Fruit fly (Drosophila melanogaster) whole organism, prepupa: Measurements from ENCODE around the gene CG11584.

Experiments
- Blimp-1 ChIP-seq: fragments of 200-800 bp; sonication (Bioruptor generic); optimal IDR thresholded peaks from 3 replicates; lab custom pipeline; 2017; ENCODE audit warnings: missing biosample characterization, missing genetic modification characterization, mild to moderate bottlenecking, moderate library complexity, missing genetic modification reagents
- CG10631 ChIP-seq: fragments of 200-800 bp; sonication (Bioruptor generic); optimal IDR thresholded peaks from 2 replicates; lab custom pipeline; 2016; ENCODE audit warnings: missing biosample characterization, missing genetic modification characterization
- CG10669 ChIP-seq: fragments of 200-800 bp; sonication (Bioruptor generic); optimal IDR thresholded peaks from 3 replicates; lab custom pipeline; 2018; ENCODE audit warnings: missing biosample characterization, mild to moderate bottlenecking, missing genetic modification characterization, moderate library complexity
- CG11294 ChIP-seq: fragments of 200-800 bp; sonication (Bioruptor generic); IDR thresholded peaks from 2 replicates; pipeline ENCODE4 v1.3.6; 2022; ENCODE audit warnings: missing biosample characterization, missing genetic modification characterization
- CG11762 ChIP-seq: fragments of 200-800 bp; sonication (Bioruptor generic); optimal IDR thresholded peaks from 3 replicates; lab custom pipeline; 2016; ENCODE audit warnings: missing biosample characterization, missing genetic modification characterization; ENCODE audit not compliant: insufficient read depth
- CG11902 ChIP-seq: fragments of 200-800 bp; sonication (Bioruptor generic); optimal IDR thresholded peaks from 3 replicates; lab custom pipeline; 2016; ENCODE audit warnings: missing biosample characterization, missing genetic modification characterization
- CG15336 ChIP-seq: fragments of 200-800 bp; sonication (Bioruptor generic); IDR thresholded peaks from 2 replicates; pipeline ENCODE4 v1.3.6; 2022; ENCODE audit warnings: missing biosample characterization, missing genetic modification characterization
- CG1621 ChIP-seq: fragments of 200-800 bp; sonication (Bioruptor generic); optimal IDR thresholded peaks from 3 replicates; lab custom pipeline; 2018; ENCODE audit warnings: missing biosample characterization, mild to moderate bottlenecking, missing genetic modification characterization
- CG16779 ChIP-seq: fragments of 200-800 bp; sonication (Bioruptor generic); optimal IDR thresholded peaks from 3 replicates; lab custom pipeline; 2017; ENCODE audit warnings: missing biosample characterization, mild to moderate bottlenecking, missing genetic modification characterization
- CG31627 ChIP-seq: fragments of 200-800 bp; sonication (Bioruptor generic); optimal IDR thresholded peaks from 3 replicates; lab custom pipeline; 2016; ENCODE audit warnings: missing biosample characterization, missing genetic modification characterization
- CG34406 ChIP-seq: fragments of 200-800 bp; sonication (Bioruptor generic); optimal IDR thresholded peaks from 3 replicates; lab custom pipeline; 2016; ENCODE audit warnings: missing biosample characterization, missing genetic modification characterization
- CG6163 ChIP-seq: fragments of 200-800 bp; sonication (Bioruptor generic); IDR thresholded peaks from 3 replicates; pipeline ENCODE4 v1.3.6; 2022; ENCODE audit warnings: missing biosample characterization, missing genetic modification characterization
- CG6276 ChIP-seq: fragments of 200-800 bp; sonication (Bioruptor generic); optimal IDR thresholded peaks from 2 replicates; lab custom pipeline; 2017; ENCODE audit warnings: missing biosample characterization, mild to moderate bottlenecking, missing genetic modification characterization
- CG6854 ChIP-seq: fragments of 200-800 bp; sonication (Bioruptor generic); optimal IDR thresholded peaks from 2 replicates; lab custom pipeline; 2017; ENCODE audit warnings: missing biosample characterization, mild to moderate bottlenecking, missing genetic modification characterization
- CG7368 ChIP-seq: fragments of 200-800 bp; sonication (Bioruptor generic); optimal IDR thresholded peaks from 3 replicates; lab custom pipeline; 2016; ENCODE audit warnings: missing biosample characterization, missing genetic modification characterization
- CG8119 ChIP-seq: fragments of 200-800 bp; sonication (Bioruptor generic); IDR thresholded peaks from 3 replicates; pipeline ENCODE4 v1.3.6; 2022; ENCODE audit warnings: missing biosample characterization, missing genetic modification characterization
- CG9139 ChIP-seq: fragments of 200-800 bp; sonication (Bioruptor generic); optimal IDR thresholded peaks from 3 replicates; lab custom pipeline; 2017; ENCODE audit warnings: missing biosample characterization, mild to moderate bottlenecking, missing genetic modification characterization
- Eip78C ChIP-seq: fragments of 200-800 bp; sonication (Bioruptor generic); peaks from one replicate; lab custom pipeline; 2016; ENCODE audit warnings: missing biosample characterization, missing genetic modification characterization
- Eip93F ChIP-seq: fragments of 200-800 bp; sonication (Bioruptor generic); optimal IDR thresholded peaks from 2 replicates; lab custom pipeline; 2016; ENCODE audit warnings: missing biosample characterization, mild to moderate bottlenecking, missing genetic modification characterization
- Gug ChIP-seq: fragments of 200-800 bp; sonication (Bioruptor generic); IDR thresholded peaks from 2 replicates; pipeline ENCODE4 v1.3.6; 2022; ENCODE audit warnings: missing biosample characterization, missing genetic modification characterization
- Lpt ChIP-seq: fragments of 200-800 bp; sonication (Bioruptor generic); optimal IDR thresholded peaks from 3 replicates; lab custom pipeline; 2016; ENCODE audit warnings: missing biosample characterization, missing genetic modification characterization
- Met ChIP-seq: fragments of 200-800 bp; sonication (Bioruptor generic); optimal IDR thresholded peaks from 3 replicates; lab custom pipeline; 2016; ENCODE audit warnings: missing biosample characterization, missing genetic modification characterization
- Sox14 ChIP-seq: fragments of 200-800 bp; sonication (Bioruptor generic); optimal IDR thresholded peaks from 3 replicates; lab custom pipeline; 2016; ENCODE audit warnings: missing biosample characterization, missing genetic modification characterization
- Sox15 ChIP-seq: fragments of 200-800 bp; sonication (Bioruptor generic); optimal IDR thresholded peaks from 3 replicates; lab custom pipeline; 2016; ENCODE audit warnings: missing biosample characterization, missing genetic modification characterization
- acj6 ChIP-seq: fragments of 200-800 bp; sonication (Bioruptor generic); optimal IDR thresholded peaks from 3 replicates; lab custom pipeline; 2016; ENCODE audit warnings: missing biosample characterization, missing genetic modification characterization
- cyc ChIP-seq: fragments of 200-800 bp; sonication (Bioruptor generic); optimal IDR thresholded peaks from 3 replicates; lab custom pipeline; 2016; ENCODE audit warnings: missing biosample characterization, missing genetic modification characterization
- dac ChIP-seq: fragments of 200-800 bp; sonication (Bioruptor generic); optimal IDR thresholded peaks from 2 replicates; lab custom pipeline; 2017; ENCODE audit warnings: missing biosample characterization, mild to moderate bottlenecking, missing genetic modification characterization
- dsx ChIP-seq: fragments of 200-800 bp; optimal IDR thresholded peaks from 3 replicates; lab custom pipeline; 2019; ENCODE audit warnings: missing biosample characterization, mild to moderate bottlenecking, missing genetic modification characterization, moderate library complexity; ENCODE audit not compliant: poor library complexity, severe bottlenecking
- eg ChIP-seq: fragments of 200-800 bp; sonication (Bioruptor generic); IDR thresholded peaks from 3 replicates; pipeline ENCODE4 v1.3.6; 2022; ENCODE audit warnings: missing biosample characterization, missing genetic modification characterization
- fd59A ChIP-seq: fragments of 200-800 bp; sonication (Bioruptor generic); optimal IDR thresholded peaks from 2 replicates; lab custom pipeline; 2017; ENCODE audit warnings: missing biosample characterization, mild to moderate bottlenecking, missing genetic modification characterization, missing genetic modification reagents
- fkh ChIP-seq: fragments of 200-800 bp; sonication (Bioruptor generic); optimal IDR thresholded peaks from 3 replicates; lab custom pipeline; 2017; ENCODE audit warnings: missing biosample characterization, mild to moderate bottlenecking, missing genetic modification characterization, moderate library complexity
- net ChIP-seq: fragments of 200-800 bp; sonication (Bioruptor generic); optimal IDR thresholded peaks from 3 replicates; lab custom pipeline; 2016; ENCODE audit warnings: missing biosample characterization, missing genetic modification characterization
- pdm3 ChIP-seq: fragments of 200-800 bp; sonication (Bioruptor generic); optimal IDR thresholded peaks from 3 replicates; lab custom pipeline; 2016; ENCODE audit warnings: missing biosample characterization, missing genetic modification characterization
- ss ChIP-seq, 2 experiments: fragments of 200-800 bp; sonication (Bioruptor generic); optimal IDR thresholded peaks; 2 replicates in 1 of 2; 3 replicates in 1 of 2; lab custom pipeline; 2017 to 2018; ENCODE audit warnings: mild to moderate bottlenecking in 2 of 2, missing biosample characterization in 2 of 2, missing genetic modification characterization in 2 of 2, moderate library complexity in 1 of 2
- topi ChIP-seq: fragments of 200-800 bp; sonication (Bioruptor generic); optimal IDR thresholded peaks from 3 replicates; lab custom pipeline; 2016; ENCODE audit warnings: missing biosample characterization, missing genetic modification characterization
- vri ChIP-seq: fragments of 200-800 bp; sonication (Bioruptor generic); optimal IDR thresholded peaks from 3 replicates; lab custom pipeline; 2016; ENCODE audit warnings: missing biosample characterization, mild to moderate bottlenecking, missing genetic modification characterization

CG11584 gene

DNA sequence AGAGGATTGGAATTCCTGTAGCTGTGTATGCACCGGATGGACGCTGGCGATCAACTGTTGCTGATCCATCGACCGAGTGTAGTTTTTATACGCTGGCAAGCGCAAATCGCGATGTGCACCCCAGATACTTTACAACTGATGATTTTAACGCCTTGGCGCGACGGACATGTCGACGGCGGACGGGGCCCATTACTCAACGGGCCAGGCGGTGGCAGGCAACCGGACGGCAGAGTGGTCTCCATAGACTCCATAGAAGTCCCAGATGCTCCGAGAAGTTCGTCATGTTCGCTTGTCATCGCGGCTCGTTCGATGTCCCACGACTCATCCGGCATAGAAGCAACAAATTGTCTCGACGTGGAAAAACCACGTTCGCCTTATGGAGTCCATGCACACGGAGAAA is 11.1 kb downstream of the CG11584 start, which contains the start of gene CG13403:
CG13403 (minus strand) TSS at position 101 of the 400 bp plus-strand sequence.
- TF ChIP-seq Sox15 (GFP tag; lab: Kevin White, UChicago) (no peak), pdm3 (GFP tag; lab: Kevin White, UChicago) (no peak), CG34406 (GFP tag; lab: Kevin White, UChicago) (no peak), Lpt (no peak), CG15336 (no peak), ss (GFP tag; optimal IDR thresholded peaks at IDR 0.05; lab: Kevin White, UChicago) (no peak), Met (GFP tag; lab: Kevin White, UChicago) (no peak), Gug (GFP tag; lab: Robert Waterston, UW) (no peak), CG11762 (GFP tag; lab: Kevin White, UChicago) (no peak), dac (GFP tag; lab: Kevin White, UChicago) (no peak), CG11902 (GFP tag; lab: Kevin White, UChicago) (no peak), fkh (GFP tag; lab: Kevin White, UChicago) (no peak), CG10669 (GFP tag; lab: Kevin White, UChicago) (no peak), CG31627 (GFP tag; lab: Kevin White, UChicago) (no peak)
- TF ChIP-seq, all 60 proteins: peak for 0

DNA sequence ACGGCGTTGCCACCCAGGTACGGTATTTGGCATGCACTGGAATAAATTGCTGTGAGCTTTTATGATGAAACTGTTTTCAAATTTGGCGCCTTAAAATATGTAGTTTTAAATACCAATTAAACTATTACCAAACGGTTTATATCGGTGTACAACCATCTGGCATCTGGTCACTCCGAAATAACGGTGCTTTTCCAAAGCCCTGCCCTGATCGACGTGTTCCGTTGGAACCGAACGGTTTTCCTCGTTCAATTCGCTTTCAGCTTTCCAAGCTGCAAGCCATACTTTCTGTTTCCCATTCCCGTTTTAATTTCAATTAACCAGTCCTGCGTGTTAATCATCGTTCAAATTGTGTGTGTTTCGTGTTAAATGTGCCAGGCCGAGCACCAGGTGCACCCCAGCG is 12.2 kb downstream of the CG11584 start, which contains the start of gene yl:
yl (plus strand) TSS at position 202 of the 400 bp plus-strand sequence.
- no peak for TF ChIP-seq Blimp-1 (GFP tag; lab: Kevin White, UChicago)
- TF ChIP-seq CG11762 (GFP tag; lab: Kevin White, UChicago) = no peak
- no peak for TF ChIP-seq net (GFP tag; lab: Kevin White, UChicago)
- TF ChIP-seq Sox14 (GFP tag; lab: Kevin White, UChicago) = no peak
- no peak for TF ChIP-seq CG9139
- no peak for TF ChIP-seq CG11902 (GFP tag; lab: Kevin White, UChicago)
- no peak for TF ChIP-seq CG10631 (GFP tag; lab: Kevin White, UChicago)
- no peak for TF ChIP-seq CG6163 (GFP tag; lab: Robert Waterston, UW)
- TF ChIP-seq Met (GFP tag; lab: Kevin White, UChicago) = no peak
- no peak for TF ChIP-seq CG7368 (GFP tag; lab: Kevin White, UChicago)
- no peak for TF ChIP-seq CG11294 (GFP tag; lab: Robert Waterston, UW)
- no peak for TF ChIP-seq dac (GFP tag; lab: Kevin White, UChicago)
- no peak for TF ChIP-seq CG16779 (tag; lab: Kevin White, UChicago)
- TF ChIP-seq fd59A = no peak

DNA sequence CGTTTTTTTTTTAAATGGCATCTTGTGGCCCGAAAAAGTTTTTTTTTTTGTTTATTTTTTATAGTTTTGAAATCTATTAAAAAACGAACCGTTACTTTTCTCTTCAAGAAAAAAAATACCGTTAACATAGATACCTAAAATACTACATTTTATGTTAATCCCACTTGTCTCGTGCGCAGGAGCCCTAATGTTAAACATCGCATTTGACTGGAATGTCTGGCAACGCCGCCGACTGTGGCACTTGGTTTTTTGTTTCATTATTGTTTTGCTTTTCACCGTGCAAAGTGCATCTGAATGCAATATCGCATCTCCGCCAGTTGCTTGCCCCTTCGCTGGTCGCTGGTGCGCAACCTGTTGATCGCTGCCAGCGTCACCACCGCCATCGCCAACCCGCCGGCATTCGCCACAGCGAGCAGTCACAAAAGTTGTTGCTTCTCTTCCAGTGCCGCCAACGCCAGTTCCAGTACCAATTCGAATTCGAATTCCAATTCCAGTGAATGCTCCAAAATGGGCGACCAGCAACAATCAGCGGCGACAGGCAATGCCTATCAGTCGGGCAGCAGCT is 19.2 kb downstream of the CG11584 start, which contains the start of gene CG11590:
CG11590 (plus strand) TSS at position 212 of the 565 bp plus-strand sequence.
- TF ChIP-seq CG11294 (GFP tag; lab: Robert Waterston, UW) = no peak
- no peak for TF ChIP-seq Eip93F
- no peak for TF ChIP-seq CG31627 (GFP tag; lab: Kevin White, UChicago)
- TF ChIP-seq vri (GFP tag; lab: Kevin White, UChicago) = no peak
- peak; percentile 7; the same call in 1 of the 3 replicates for TF ChIP-seq eg (GFP tag; lab: Robert Waterston, UW)
- TF ChIP-seq acj6 (GFP tag; lab: Kevin White, UChicago) = no peak
- TF ChIP-seq Met (GFP tag; lab: Kevin White, UChicago) = no peak
- TF ChIP-seq Eip78C (GFP tag; lab: Kevin White, UChicago) = peak; percentile 11
- TF ChIP-seq CG8119 (GFP tag; lab: Robert Waterston, UW) = peak; percentile 29; the same call in 1 of the 3 replicates
- no peak for TF ChIP-seq cyc (GFP tag; lab: Kevin White, UChicago)
- peak; percentile 24; the same call in 1 of the 2 replicates for TF ChIP-seq CG15336
- no peak for TF ChIP-seq dsx (GFP tag; lab: Kevin White, UChicago)
- peak in 1 of 2 experiments; percentile 40 for TF ChIP-seq ss (GFP tag; optimal IDR thresholded peaks at IDR 0.05; lab: Kevin White, UChicago)

DNA sequence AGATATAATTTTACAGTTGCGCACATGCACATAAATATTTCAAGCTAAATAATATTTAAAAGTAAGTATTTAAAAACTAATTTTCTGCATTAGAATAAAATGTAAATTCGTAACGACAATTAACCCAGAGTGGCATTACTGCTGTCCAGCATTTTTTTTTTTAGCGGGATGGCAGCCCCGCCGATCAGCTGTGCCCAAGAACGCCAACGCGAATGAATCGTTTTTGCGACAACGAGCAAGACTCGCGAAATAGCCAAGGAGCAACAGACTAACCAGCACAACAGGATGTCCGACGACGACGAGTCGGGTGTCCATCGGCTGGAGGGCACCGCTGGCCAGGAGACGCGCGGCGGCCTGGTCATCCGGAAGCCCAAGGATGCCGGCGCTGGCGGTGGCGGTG is 20.4 kb downstream of the CG11584 start, which contains the start of gene Prp16:
Prp16 (plus strand) TSS at position 185 of the 400 bp plus-strand sequence.
- TF ChIP-seq CG1621 (tag; lab: Kevin White, UChicago) (no peak), acj6 (GFP tag; lab: Kevin White, UChicago) (no peak), CG6276 (no peak), CG6854 (GFP tag; lab: Kevin White, UChicago) (no peak), topi (GFP tag; lab: Kevin White, UChicago) (no peak)
